Worm (Caenorhabditis elegans) whole organism, young adult: ENCODE results near the gene wars-1.

Experiments used
- B0019.2 ChIP-seq: fragments of 200-800 bp; sonication (Bioruptor generic); conservative IDR thresholded peaks from 2 replicates; pipeline ENCODE4 v1.3.6; 2022; ENCODE audit warnings: missing genetic modification reagents, missing genetic modification characterization, missing compliant biosample characterization
- B0035.1 ChIP-seq: sonication (generic microtip); optimal IDR thresholded peaks from 2 replicates; lab custom pipeline; 2016; ENCODE audit warnings: missing genetic modification characterization, mild to moderate bottlenecking, missing compliant biosample characterization, missing genotype, missing genetic modification reagents
- B0261.1 ChIP-seq: sonication (generic microtip); optimal IDR thresholded peaks from 2 replicates; lab custom pipeline; 2016; ENCODE audit warnings: mild to moderate bottlenecking, missing genetic modification characterization, moderate library complexity, missing compliant biosample characterization
- B0336.3 ChIP-seq: fragments of 200-800 bp; sonication (Bioruptor generic); IDR thresholded peaks from 2 replicates; pipeline ENCODE4 v1.3.6; 2022; ENCODE audit warnings: missing genetic modification characterization, missing compliant biosample characterization
- C17E4.6 ChIP-seq: fragments of 200-800 bp; sonication (Bioruptor generic); IDR thresholded peaks from 2 replicates; pipeline ENCODE4 v1.3.6; 2022; ENCODE audit warnings: missing genetic modification reagents, missing genetic modification characterization, missing compliant biosample characterization
- F10E7.11 ChIP-seq: sonication (generic microtip); optimal IDR thresholded peaks from 2 replicates; lab custom pipeline; 2017; ENCODE audit warnings: mild to moderate bottlenecking, missing genetic modification characterization, moderate library complexity, missing compliant biosample characterization
- K12H6.12 ChIP-seq: fragments of 200-800 bp; sonication (Bioruptor generic); optimal IDR thresholded peaks from 2 replicates; lab custom pipeline; 2018; ENCODE audit warnings: mild to moderate bottlenecking, missing genetic modification characterization, missing compliant biosample characterization
- T26A5.8 ChIP-seq: sonication (generic microtip); optimal IDR thresholded peaks from 2 replicates; lab custom pipeline; 2016; ENCODE audit warnings: missing genetic modification characterization, missing compliant biosample characterization
- Y53F4B.3 ChIP-seq: fragments of 200-800 bp; sonication (Bioruptor generic); IDR thresholded peaks from 2 replicates; pipeline ENCODE4 v1.3.6; 2022; ENCODE audit warnings: missing genetic modification reagents, missing genetic modification characterization, missing compliant biosample characterization
- Y53G8AR.9 ChIP-seq: fragments of 200-800 bp; sonication (Bioruptor generic); conservative IDR thresholded peaks from 2 replicates; pipeline ENCODE4 v1.3.6; 2022; ENCODE audit warnings: missing genetic modification reagents, missing genetic modification characterization, missing compliant biosample characterization
- Y56A3A.18 ChIP-seq: fragments of 200-800 bp; sonication (Bioruptor generic); IDR thresholded peaks from 2 replicates; pipeline ENCODE4 v1.3.6; 2022; ENCODE audit warnings: missing genetic modification reagents, missing genetic modification characterization, missing compliant biosample characterization
- Y95B8A.8 ChIP-seq: fragments of 200-800 bp; sonication (Bioruptor generic); IDR thresholded peaks from 2 replicates; pipeline ENCODE4 v1.3.6; 2022; ENCODE audit warnings: missing genetic modification reagents, missing genetic modification characterization, missing compliant biosample characterization
- ceh-58 ChIP-seq: fragments of 200-800 bp; sonication (Bioruptor generic); IDR thresholded peaks from 2 replicates; pipeline ENCODE4 v1.3.6; 2022; ENCODE audit warnings: missing genetic modification characterization, missing compliant biosample characterization
- chd-7 ChIP-seq: sonication (generic microtip); optimal IDR thresholded peaks from 2 replicates; lab custom pipeline; 2016; ENCODE audit warnings: mild to moderate bottlenecking, missing genetic modification characterization, moderate library complexity, missing compliant biosample characterization
- die-1 ChIP-seq: sonication (generic microtip); optimal IDR thresholded peaks from 2 replicates; lab custom pipeline; 2016; ENCODE audit warnings: missing genotype, mild to moderate bottlenecking, missing genetic modification characterization, missing compliant biosample characterization
- dpff-1 ChIP-seq: sonication (generic microtip); optimal IDR thresholded peaks from 2 replicates; lab custom pipeline; 2017; ENCODE audit warnings: mild to moderate bottlenecking, missing genetic modification characterization, missing compliant biosample characterization
- ekl-4 ChIP-seq: fragments of 200-800 bp; sonication (Bioruptor generic); IDR thresholded peaks from 2 replicates; pipeline ENCODE4 v1.3.6; 2022; ENCODE audit warnings: missing genetic modification reagents, missing genetic modification characterization, missing compliant biosample characterization
- lag-1 ChIP-seq: fragments of 200-800 bp; sonication (Bioruptor generic); IDR thresholded peaks from 2 replicates; pipeline ENCODE4 v1.3.6; 2022; ENCODE audit warnings: missing genetic modification reagents, missing genetic modification characterization, missing compliant biosample characterization
- let-607 ChIP-seq, 2 experiments: fragments of 200-800 bp in 1 of 2; sonication (Bioruptor generic) in 1 of 2; sonication (generic microtip) in 1 of 2; optimal IDR thresholded peaks; 2 replicates each; lab custom pipeline; 2016 to 2018; ENCODE audit warnings: mild to moderate bottlenecking in 2 of 2, missing compliant biosample characterization in 2 of 2, missing genetic modification characterization in 2 of 2, moderate library complexity in 2 of 2, missing genotype in 1 of 2
- lin-35 ChIP-seq, 3 experiments: fragments of 150-350 bp in 2 of 3; sonication (generic microtip) in 1 of 3; optimal IDR thresholded peaks; 2 replicates each; lab custom pipeline; 2014 to 2018; ENCODE audit warnings: missing biosample characterization in 3 of 3, missing genetic modification characterization in 3 of 3, missing genetic modification reagents in 3 of 3
- lin-54 ChIP-seq: fragments of 200-800 bp; sonication (Bioruptor generic); optimal IDR thresholded peaks from 2 replicates; lab custom pipeline; 2018; ENCODE audit warnings: mild to moderate bottlenecking, missing genetic modification characterization, missing compliant biosample characterization
- lir-1 ChIP-seq: fragments of 200-800 bp; sonication (Bioruptor generic); conservative IDR thresholded peaks from 2 replicates; pipeline ENCODE4 v1.3.6; 2022; ENCODE audit warnings: missing genetic modification reagents, missing genetic modification characterization, missing compliant biosample characterization
- lsl-1 ChIP-seq: fragments of 200-800 bp; sonication (Bioruptor generic); optimal IDR thresholded peaks from 2 replicates; lab custom pipeline; 2018; ENCODE audit warnings: mild to moderate bottlenecking, missing genetic modification characterization, moderate library complexity, missing compliant biosample characterization
- mcd-1 ChIP-seq: fragments of 200-800 bp; sonication (Bioruptor generic); IDR thresholded peaks from 2 replicates; pipeline ENCODE4 v1.3.6; 2022; ENCODE audit warnings: missing genetic modification reagents, missing genetic modification characterization, missing compliant biosample characterization
- mel-28 ChIP-seq: sonication (generic microtip); optimal IDR thresholded peaks from 2 replicates; lab custom pipeline; 2016; ENCODE audit warnings: borderline replicate concordance, mild to moderate bottlenecking, missing genetic modification characterization, missing compliant biosample characterization
- nfya-1 ChIP-seq: sonication (generic microtip); optimal IDR thresholded peaks from 2 replicates; lab custom pipeline; 2017; ENCODE audit warnings: antibody characterized with exemption, missing compliant biosample characterization, missing genetic modification characterization, borderline replicate concordance; ENCODE audit not compliant: insufficient read depth
- nfya-2 ChIP-seq: fragments of 200-800 bp; sonication (Bioruptor generic); IDR thresholded peaks from 2 replicates; pipeline ENCODE4 v1.3.6; 2022; ENCODE audit warnings: missing genetic modification reagents, missing genetic modification characterization, missing compliant biosample characterization
- nhr-179 ChIP-seq: sonication (generic microtip); optimal IDR thresholded peaks from 2 replicates; lab custom pipeline; 2016; ENCODE audit warnings: mild to moderate bottlenecking, missing genetic modification characterization, missing compliant biosample characterization
- nhr-80 ChIP-seq: sonication (generic microtip); optimal IDR thresholded peaks from 2 replicates; lab custom pipeline; 2016; ENCODE audit warnings: missing genetic modification characterization, missing compliant biosample characterization
- pha-4 ChIP-seq: fragments of 150-350 bp; sonication (generic microtip); optimal IDR thresholded peaks from 2 replicates; lab custom pipeline; 2014; ENCODE audit warnings: missing biosample characterization, missing genetic modification reagents, missing genetic modification characterization
- rcor-1 ChIP-seq: fragments of 200-800 bp; sonication (Bioruptor generic); IDR thresholded peaks from 2 replicates; pipeline ENCODE4 v1.3.6; 2022; ENCODE audit warnings: missing genetic modification reagents, missing genetic modification characterization, missing compliant biosample characterization
- rec-8 ChIP-seq, 2 experiments: sonication (generic microtip); optimal IDR thresholded peaks; 2 replicates each; lab custom pipeline; 2016; ENCODE audit warnings: mild to moderate bottlenecking in 2 of 2, missing genetic modification characterization in 2 of 2, missing genetic modification reagents in 2 of 2, missing genotype in 2 of 2, missing biosample characterization in 1 of 2, missing compliant biosample characterization in 1 of 2, moderate library complexity in 1 of 2
- rpc-1 ChIP-seq, 2 experiments: fragments of 150-350 bp in 1 of 2; sonication (generic microtip) in 1 of 2; optimal IDR thresholded peaks; 2 replicates each; lab custom pipeline; 2014 to 2018; ENCODE audit warnings: missing biosample characterization in 1 of 2, missing genetic modification characterization in 1 of 2, missing genetic modification reagents in 1 of 2, missing genotype in 1 of 2
- snpc-4 ChIP-seq, 5 experiments: fragments of 150-350 bp in 1 of 5; sonication (generic microtip) in 4 of 5; optimal IDR thresholded peaks; 2 replicates each; lab custom pipeline; 2014 to 2018; ENCODE audit warnings: missing genetic modification characterization in 5 of 5, missing biosample characterization in 3 of 5, antibody characterized with exemption in 2 of 5, mild to moderate bottlenecking in 2 of 5, missing compliant biosample characterization in 2 of 5, missing genotype in 2 of 5, moderate library complexity in 2 of 5, missing genetic modification reagents in 1 of 5
- somi-1 ChIP-seq: fragments of 200-800 bp; sonication (Bioruptor generic); optimal IDR thresholded peaks from 2 replicates; lab custom pipeline; 2018; ENCODE audit warnings: mild to moderate bottlenecking, missing genetic modification characterization, missing compliant biosample characterization
- ztf-25 ChIP-seq: fragments of 200-800 bp; sonication (Bioruptor generic); IDR thresholded peaks from 2 replicates; pipeline ENCODE4 v1.3.6; 2022; ENCODE audit warnings: missing genetic modification reagents, missing genetic modification characterization, missing compliant biosample characterization

Gene wars-1

DNA sequence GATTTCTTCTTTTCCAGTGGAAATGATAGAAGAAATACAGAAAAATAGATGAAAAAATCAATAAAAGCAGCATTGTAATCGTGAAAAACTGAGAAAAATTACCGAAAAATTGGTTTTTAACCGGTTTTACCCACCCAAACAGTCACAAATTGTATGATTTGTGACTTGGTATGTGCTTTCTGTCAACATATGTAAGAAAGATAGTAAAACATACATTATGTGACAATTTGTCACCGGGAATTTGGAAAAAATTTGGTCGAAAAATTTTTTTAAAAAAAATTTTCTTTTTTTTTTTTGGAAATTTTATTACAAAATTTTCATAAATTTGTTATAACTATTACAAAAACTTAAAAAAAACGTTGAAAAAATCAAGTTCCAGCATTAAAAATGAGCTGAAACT is 21.9 kb downstream of the wars-1 start, which contains the start of gene cyp-33D3:
TSS of gene cyp-33D3 (minus strand) at position 101 of the 400 bp plus-strand sequence.
- TF ChIP-seq ceh-58 (GFP tag; lab: Robert Waterston, UW), result no peak
- TF ChIP-seq lin-54 (GFP tag; lab: Kevin White, UChicago), result no peak
- TF ChIP-seq lag-1 (GFP tag; lab: Robert Waterston, UW), result no peak
- no peak for TF ChIP-seq B0019.2
- no peak for TF ChIP-seq lir-1 (GFP tag; lab: Robert Waterston, UW)
- TF ChIP-seq B0336.3, result no peak

ce11 chrV:18827374-18827773 is 31.6 kb downstream of the wars-1 start:
- TF ChIP-seq B0035.1 (tag; lab: Kevin White, UChicago) (no peak), chd-7 (no peak), rcor-1 (GFP tag; lab: Robert Waterston, UW) (no peak), K12H6.12 (tag; lab: Kevin White, UChicago) (no peak), ekl-4 (no peak), mel-28 (tag; lab: Kevin White, UChicago) (no peak), nfya-2 (GFP tag; lab: Robert Waterston, UW) (no peak), Y95B8A.8 (no peak), somi-1 (GFP tag; lab: Kevin White, UChicago) (no peak), Y56A3A.18 (GFP tag; lab: Robert Waterston, UW) (no peak)

- no peak for TF ChIP-seq B0261.1 (tag; lab: Kevin White, UChicago)
- no peak for TF ChIP-seq T26A5.8
- peak; percentile 5 for TF ChIP-seq nhr-80 (tag; lab: Kevin White, UChicago)
- TF ChIP-seq dpff-1 (tag; lab: Kevin White, UChicago), result no peak
- no peak for TF ChIP-seq rpc-1 (optimal IDR thresholded peaks at IDR 0.05; lab: Kevin White, UChicago)
- no peak for TF ChIP-seq rpc-1 (tag; optimal IDR thresholded peaks at IDR 0.05; lab: Kevin White, UChicago)
- no peak for TF ChIP-seq rec-8 (tag; optimal IDR thresholded peaks at IDR 0.05; lab: Kevin White, UChicago)
- TF ChIP-seq snpc-4 (GFP tag; optimal IDR thresholded peaks at IDR 0.05; lab: Kevin White, UChicago), result no peak
- no peak for TF ChIP-seq snpc-4 (tag; optimal IDR thresholded peaks at IDR 0.05; lab: Kevin White, UChicago)
- TF ChIP-seq lir-1 (GFP tag; lab: Robert Waterston, UW), result no peak
- TF ChIP-seq die-1, result no peak
- TF ChIP-seq, all 124 proteins: peak for 1
These were observed 32.6 kb downstream of the wars-1 start for ce11 chrV:18826445-18826844.

ce11 chrV:18821569-18821968 is 37.5 kb downstream of the wars-1 start:
- no peak for TF ChIP-seq Y53G8AR.9 (GFP tag; lab: Robert Waterston, UW)
- TF ChIP-seq dpff-1 (tag; lab: Kevin White, UChicago), result no peak
- TF ChIP-seq B0035.1 (tag; lab: Kevin White, UChicago), result no peak
- TF ChIP-seq lsl-1, result no peak
- TF ChIP-seq nfya-1 (tag; lab: Kevin White, UChicago), result no peak
- TF ChIP-seq mcd-1 (GFP tag; lab: Robert Waterston, UW), result no peak
- no peak for TF ChIP-seq Y95B8A.8

- no peak for TF ChIP-seq let-607 (tag; optimal IDR thresholded peaks at IDR 0.05; lab: Kevin White, UChicago)
- no peak for TF ChIP-seq ztf-25
- TF ChIP-seq pha-4 (tag; lab: Kevin White, UChicago), result no peak
- TF ChIP-seq C17E4.6 (GFP tag; lab: Robert Waterston, UW), result no peak
- no peak for TF ChIP-seq F10E7.11
- no peak for TF ChIP-seq Y53F4B.3 (GFP tag; lab: Robert Waterston, UW)
- TF ChIP-seq lin-35 (GFP tag; optimal IDR thresholded peaks at IDR 0.05; lab: Kevin White, UChicago), result no peak
- TF ChIP-seq nfya-1 (tag; lab: Kevin White, UChicago), result no peak
- no peak for TF ChIP-seq nhr-179
- TF ChIP-seq ceh-58 (GFP tag; lab: Robert Waterston, UW), result no peak
These were observed 39.4 kb downstream of the wars-1 start, which contains the start of gene ncs-5 for ce11 chrV:18819643-18820042. TSS of gene ncs-5 (plus strand) at chrV:18819766.
